Worm (Caenorhabditis elegans): ENCODE measurements around the gene fipr-11.
A peak's percentile ranks its signal among the peaks of the same experiment; 100 is the strongest.

Gene fipr-11

DNA sequence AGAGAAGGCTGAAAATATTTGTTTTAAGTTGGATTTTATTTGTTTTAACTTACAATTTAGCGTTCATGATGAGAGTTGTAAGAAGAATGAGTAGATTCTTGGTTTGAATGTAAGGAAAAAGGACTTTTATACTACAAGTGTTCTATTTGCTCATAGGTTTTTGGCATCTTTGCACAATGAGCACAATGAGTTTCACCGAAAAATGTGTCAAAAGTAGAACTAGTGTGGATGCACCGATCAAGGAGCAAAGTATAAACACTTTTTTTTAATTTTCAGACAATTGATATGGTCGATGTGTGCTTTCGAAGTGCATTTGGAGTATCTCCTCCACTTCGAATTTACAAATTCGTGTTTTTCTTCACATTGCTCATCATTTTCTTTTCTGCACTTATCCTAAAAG, at the start of gene fipr-11:
Gene fipr-11 (minus strand): TSS at position 101 of the 400 bp plus-strand sequence.
- TF ChIP-seq F10B5.3 (tag; optimal IDR thresholded peaks at IDR 0.05) (no peak), snpc-4 (tag; optimal IDR thresholded peaks at IDR 0.05) (no peak), lir-3 (tag; optimal IDR thresholded peaks at IDR 0.05) (no peak), dve-1 (tag; optimal IDR thresholded peaks at IDR 0.05; ENCODE audit: insufficient read depth) (no peak), set-16 (GFP tag; IDR thresholded peaks at IDR 0.05) (no peak), nhr-237 (tag; optimal IDR thresholded peaks at IDR 0.05) (no peak), madf-9 (GFP tag; conservative IDR thresholded peaks at IDR 0.05) (no peak), saeg-2 (GFP tag; IDR thresholded peaks at IDR 0.05) (no peak), R02D3.7 (tag; optimal IDR thresholded peaks at IDR 0.05) (no peak), zip-11 (GFP tag; IDR thresholded peaks at IDR 0.05) (no peak), madf-5 (GFP tag; IDR thresholded peaks at IDR 0.05) (no peak), spr-3 (GFP tag; optimal IDR thresholded peaks at IDR 0.05) (no peak), zfp-3 (GFP tag; conservative IDR thresholded peaks at IDR 0.05) (no peak), D1046.2 (GFP tag; IDR thresholded peaks at IDR 0.05) (no peak), F49E8.2 (tag; optimal IDR thresholded peaks at IDR 0.05; ENCODE audit: borderline replicate concordance) (no peak)

- TF ChIP-seq aha-1 (tag) = peak; percentile 74
- TF ChIP-seq fos-1 (tag; optimal IDR thresholded peaks at IDR 0.05) = no peak
- no peak for TF ChIP-seq daf-12 (tag; optimal IDR thresholded peaks at IDR 0.05)
Observed at ce11 chrV:9952396-9952795, 46.4 kb upstream of the fipr-11 start, which contains the start of gene mam-5. Gene mam-5, plus strand, starts transcription at chrV:9952699.

- TF ChIP-seq daf-16 (GFP tag; optimal IDR thresholded peaks at IDR 0.05) (no peak), daf-16 (tag; optimal IDR thresholded peaks at IDR 0.05) (peak; percentile 65), fkh-10 (GFP tag; optimal IDR thresholded peaks at IDR 0.05) (no peak), nhr-28 (tag; optimal IDR thresholded peaks at IDR 0.05) (peak; percentile 53), pqm-1 (tag; optimal IDR thresholded peaks at IDR 0.05) (peak; percentile 63), snpc-4 (tag; optimal IDR thresholded peaks at IDR 0.05) (no peak), R02D3.7 (tag; optimal IDR thresholded peaks at IDR 0.05) (no peak), mxl-2 (GFP tag; conservative IDR thresholded peaks at IDR 0.05) (no peak), zip-11 (GFP tag; IDR thresholded peaks at IDR 0.05) (no peak)
Observed at ce11 chrV:9950861-9951260, 44.8 kb upstream of the fipr-11 start, which contains the start of gene ttr-46. Gene ttr-46, plus strand, starts transcription at chrV:9951233.

DNA sequence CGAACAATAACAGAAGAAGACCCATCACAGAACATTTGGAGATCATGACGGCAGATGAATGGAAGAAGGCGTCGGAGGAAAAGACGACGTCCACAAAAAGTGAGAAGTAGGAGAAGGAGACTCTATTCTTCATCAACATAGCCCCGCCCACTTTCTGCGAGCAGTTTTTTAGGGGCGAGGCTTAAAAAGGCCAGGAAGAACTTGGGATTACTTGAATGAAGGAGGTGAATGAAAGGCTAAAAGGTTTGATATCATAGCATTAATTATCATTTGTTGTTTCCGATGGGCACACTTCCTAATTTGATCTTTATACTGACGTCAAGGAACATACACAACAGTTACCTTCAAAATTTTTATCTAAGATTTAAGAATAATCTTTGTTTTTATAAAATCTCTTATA, 42.8 kb upstream of the fipr-11 start, which contains the start of gene nlp-58:
Gene nlp-58 (minus strand): TSS at position 101 of the 400 bp plus-strand sequence.
- no peak for TF ChIP-seq madf-9 (GFP tag; conservative IDR thresholded peaks at IDR 0.05)
- TF ChIP-seq mes-2 (tag; optimal IDR thresholded peaks at IDR 0.05; ENCODE audit: poor library complexity, severe bottlenecking) = no peak
- no peak for TF ChIP-seq mdt-29 (GFP tag; IDR thresholded peaks at IDR 0.05)
- no peak for TF ChIP-seq lsy-2 (tag; optimal IDR thresholded peaks at IDR 0.05)
- no peak for TF ChIP-seq saeg-2 (GFP tag; IDR thresholded peaks at IDR 0.05)
- no peak for TF ChIP-seq nhr-77 (tag; optimal IDR thresholded peaks at IDR 0.05)
- no peak for TF ChIP-seq sdz-12 (GFP tag; optimal IDR thresholded peaks at IDR 0.05)
- no peak for TF ChIP-seq lin-39 (tag; optimal IDR thresholded peaks at IDR 0.05)
- TF ChIP-seq ama-1 (optimal IDR thresholded peaks at IDR 0.05) = no peak
- no peak for TF ChIP-seq nhr-42 (GFP tag; IDR thresholded peaks at IDR 0.05)
- no peak for TF ChIP-seq cey-2 (tag; optimal IDR thresholded peaks at IDR 0.05; ENCODE audit: borderline replicate concordance, insufficient read depth)
- TF ChIP-seq mep-1 (tag; optimal IDR thresholded peaks at IDR 0.05) = no peak

- no peak for TF ChIP-seq lin-15B (tag; optimal IDR thresholded peaks at IDR 0.05)
- TF ChIP-seq unc-62 (GFP tag; optimal IDR thresholded peaks at IDR 0.05 in 1 of 2) = peak in 1 of 2 experiments; percentile 19
- no peak for TF ChIP-seq unc-62 (tag; optimal IDR thresholded peaks at IDR 0.05)
Observed at ce11 chrV:9944093-9944492, 38.1 kb upstream of the fipr-11 start, which contains the start of gene sre-28. Gene sre-28, plus strand, starts transcription at chrV:9944393.
